Fruit fly (Drosophila melanogaster) whole organism, pupa: ENCODE results near the gene CG33124.

Experiments
- CG10348 ChIP-seq: fragments of 200-800 bp; sonication (Bioruptor generic); IDR thresholded peaks from 2 replicates; pipeline ENCODE4 v1.3.6; 2022; ENCODE audit warnings: missing biosample characterization, missing genetic modification characterization
- CG12605 ChIP-seq: fragments of 200-800 bp; sonication (Bioruptor generic); IDR thresholded peaks from 2 replicates; pipeline ENCODE4 v1.3.6; 2022; ENCODE audit warnings: missing biosample characterization, missing genetic modification characterization
- CG13204 ChIP-seq: fragments of 200-800 bp; sonication (Bioruptor generic); optimal IDR thresholded peaks from 2 replicates; lab custom pipeline; 2018; ENCODE audit warnings: missing biosample characterization, mild to moderate bottlenecking, missing genetic modification characterization, moderate library complexity
- CG14655 ChIP-seq: fragments of 200-800 bp; sonication (Bioruptor generic); optimal IDR thresholded peaks from 3 replicates; lab custom pipeline; 2017; ENCODE audit warnings: mild to moderate bottlenecking, missing biosample characterization, missing genetic modification reagents, missing genetic modification characterization
- CG15710 ChIP-seq: fragments of 200-800 bp; sonication (Bioruptor generic); optimal IDR thresholded peaks from 2 replicates; lab custom pipeline; 2018; ENCODE audit warnings: missing biosample characterization, mild to moderate bottlenecking, missing genetic modification characterization, moderate library complexity
- CG17806 ChIP-seq: fragments of 200-800 bp; sonication (Bioruptor generic); optimal IDR thresholded peaks from 2 replicates; lab custom pipeline; 2018; ENCODE audit warnings: missing biosample characterization, mild to moderate bottlenecking, missing genetic modification characterization, moderate library complexity
- CG32121 ChIP-seq: fragments of 200-800 bp; sonication (Bioruptor generic); IDR thresholded peaks from 2 replicates; pipeline ENCODE4 v1.3.6; 2022; ENCODE audit warnings: missing biosample characterization, missing genetic modification characterization
- CG34367 ChIP-seq: fragments of 200-800 bp; sonication (Bioruptor generic); optimal IDR thresholded peaks from 2 replicates; lab custom pipeline; 2018; ENCODE audit warnings: missing biosample characterization, mild to moderate bottlenecking, missing genetic modification characterization
- CG4496 ChIP-seq: fragments of 200-800 bp; sonication (Bioruptor generic); IDR thresholded peaks from 3 replicates; pipeline ENCODE4 v1.3.6; 2022; ENCODE audit warnings: missing biosample characterization, missing genetic modification characterization
- CG8159 ChIP-seq: fragments of 200-800 bp; sonication (Bioruptor generic); optimal IDR thresholded peaks from 3 replicates; lab custom pipeline; 2018; ENCODE audit warnings: missing biosample characterization, mild to moderate bottlenecking, missing genetic modification characterization, moderate library complexity
- CG8301 ChIP-seq: fragments of 200-800 bp; sonication (Bioruptor generic); optimal IDR thresholded peaks from 2 replicates; lab custom pipeline; 2018; ENCODE audit warnings: missing biosample characterization, mild to moderate bottlenecking, missing genetic modification characterization
- CG9948 ChIP-seq: fragments of 200-800 bp; sonication (Bioruptor generic); optimal IDR thresholded peaks from 2 replicates; lab custom pipeline; 2018; ENCODE audit warnings: missing biosample characterization, mild to moderate bottlenecking, missing genetic modification characterization, moderate library complexity
- D1 ChIP-seq: fragments of 200-800 bp; sonication (Bioruptor generic); optimal IDR thresholded peaks from 2 replicates; lab custom pipeline; 2018; ENCODE audit warnings: missing biosample characterization, mild to moderate bottlenecking, missing genetic modification characterization, moderate library complexity
- EcR ChIP-seq: fragments of 200-800 bp; sonication (Bioruptor generic); optimal IDR thresholded peaks from 3 replicates; lab custom pipeline; 2019; ENCODE audit warnings: missing biosample characterization, missing genetic modification characterization, mild to moderate bottlenecking, moderate library complexity, missing genetic modification reagents
- Ets98B ChIP-seq: fragments of 200-800 bp; sonication (Bioruptor generic); IDR thresholded peaks from 2 replicates; pipeline ENCODE4 v1.3.6; 2022; ENCODE audit warnings: missing biosample characterization, missing genetic modification characterization
- Pif1A ChIP-seq: fragments of 200-800 bp; sonication (Bioruptor generic); optimal IDR thresholded peaks from 3 replicates; lab custom pipeline; 2016; ENCODE audit warnings: missing biosample characterization, missing genetic modification characterization
- Pif1B ChIP-seq: fragments of 200-800 bp; sonication (Bioruptor generic); optimal IDR thresholded peaks from 3 replicates; lab custom pipeline; 2016; ENCODE audit warnings: missing biosample characterization, missing genetic modification characterization
- Snoo ChIP-seq: fragments of 200-800 bp; sonication (Bioruptor generic); optimal IDR thresholded peaks from 3 replicates; lab custom pipeline; 2017; ENCODE audit warnings: missing biosample characterization, mild to moderate bottlenecking, missing genetic modification characterization, inconsistent platforms
- fd96Ca ChIP-seq: fragments of 200-800 bp; sonication (Bioruptor generic); IDR thresholded peaks from 3 replicates; pipeline ENCODE4 v1.3.6; 2022; ENCODE audit warnings: missing biosample characterization, missing genetic modification characterization
- gl ChIP-seq: fragments of 200-800 bp; sonication (Bioruptor generic); optimal IDR thresholded peaks from 2 replicates; lab custom pipeline; 2018; ENCODE audit warnings: missing biosample characterization, mild to moderate bottlenecking, missing genetic modification characterization
- rn ChIP-seq: fragments of 200-800 bp; sonication (Bioruptor generic); IDR thresholded peaks from 2 replicates; pipeline ENCODE4 v1.3.6; 2022; ENCODE audit warnings: missing biosample characterization, missing genetic modification characterization

CG33124 gene

dm6 chr2L:2242783-2243182, 33.9 kb upstream of the CG33124 start:
- TF ChIP-seq CG13204 (GFP tag; lab: Kevin White, UChicago) (no peak), fd96Ca (no peak), Snoo (tag; lab: Kevin White, UChicago) (no peak), Pif1A (GFP tag; lab: Kevin White, UChicago) (no peak), CG10348 (GFP tag; lab: Robert Waterston, UW) (no peak), Pif1B (GFP tag; lab: Kevin White, UChicago) (no peak), D1 (no peak), CG32121 (GFP tag; lab: Robert Waterston, UW) (no peak), CG34367 (no peak), CG8301 (tag; lab: Kevin White, UChicago) (no peak), rn (no peak), CG8159 (no peak)
- TF ChIP-seq, all 21 proteins: peak for 0

DNA sequence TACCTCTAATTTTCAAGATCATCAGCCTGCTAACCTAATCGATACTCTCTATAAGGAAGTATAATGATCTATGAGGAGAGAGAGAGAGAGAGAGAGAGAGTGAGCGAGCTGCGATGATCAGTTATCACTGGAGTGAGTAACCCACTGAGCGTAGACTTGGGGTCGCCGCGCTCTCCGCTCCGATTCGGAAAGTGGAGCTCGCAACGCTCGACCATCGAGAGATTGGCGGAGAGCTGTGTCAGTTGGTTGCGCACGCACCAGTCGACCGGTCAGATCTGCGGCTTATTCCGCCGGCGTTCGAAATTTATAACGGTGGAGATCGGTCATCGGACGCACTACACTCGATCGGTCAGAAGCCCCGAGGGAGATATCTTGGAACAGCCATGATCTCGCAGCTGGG, 33.2 kb upstream of the CG33124 start, which contains the start of gene CG4267:
Gene CG4267 (plus strand): TSS at position 240 of the 400 bp plus-strand sequence.
- TF ChIP-seq Ets98B (GFP tag; lab: Robert Waterston, UW) (peak; percentile 20; the same call in 1 of the 2 replicates), CG32121 (GFP tag; lab: Robert Waterston, UW) (0 out of 2 replicates have a peak, but pooled peaks have one; percentile 12), rn (no peak), Snoo (tag; lab: Kevin White, UChicago) (no peak), CG17806 (no peak), CG12605 (GFP tag; lab: Robert Waterston, UW) (no peak), CG15710 (tag; lab: Kevin White, UChicago) (no peak), CG8159 (no peak), CG13204 (GFP tag; lab: Kevin White, UChicago) (no peak), gl (tag; lab: Kevin White, UChicago) (no peak), CG10348 (GFP tag; lab: Robert Waterston, UW) (0 out of 2 replicates have a peak, but pooled peaks have one; percentile 23), Pif1B (GFP tag; lab: Kevin White, UChicago) (no peak), D1 (no peak), CG8301 (tag; lab: Kevin White, UChicago) (no peak), fd96Ca (peak; percentile 52; the same call in 1 of the 3 replicates), CG9948 (no peak), CG14655 (GFP tag; lab: Kevin White, UChicago) (no peak), CG4496 (GFP tag; lab: Robert Waterston, UW) (peak; percentile 67), CG34367 (no peak), Pif1A (GFP tag; lab: Kevin White, UChicago) (no peak), EcR (peak; percentile 74)
- TF ChIP-seq, all 21 proteins: peak for 6

- TF ChIP-seq CG15710 (tag; lab: Kevin White, UChicago) (no peak), CG14655 (GFP tag; lab: Kevin White, UChicago) (no peak), rn (no peak), D1 (no peak), EcR (no peak), CG8301 (tag; lab: Kevin White, UChicago) (no peak), Pif1A (GFP tag; lab: Kevin White, UChicago) (no peak), CG9948 (no peak), CG10348 (GFP tag; lab: Robert Waterston, UW) (no peak), Snoo (tag; lab: Kevin White, UChicago) (no peak), CG8159 (no peak), CG34367 (no peak), CG4496 (GFP tag; lab: Robert Waterston, UW) (no peak), fd96Ca (no peak), gl (tag; lab: Kevin White, UChicago) (no peak), CG32121 (GFP tag; lab: Robert Waterston, UW) (no peak), Pif1B (GFP tag; lab: Kevin White, UChicago) (no peak), CG12605 (GFP tag; lab: Robert Waterston, UW) (no peak), CG17806 (no peak)
- TF ChIP-seq, all 21 proteins: peak for 0
These were observed 31.6 kb upstream of the CG33124 start, which contains the start of gene Tengl1 for dm6 chr2L:2240493-2240892. Gene Tengl1, minus strand, starts transcription at chr2L:2240593.

- TF ChIP-seq Pif1B (GFP tag; lab: Kevin White, UChicago) = no peak
- TF ChIP-seq CG34367 = no peak
- no peak for TF ChIP-seq CG15710 (tag; lab: Kevin White, UChicago)
- TF ChIP-seq Ets98B (GFP tag; lab: Robert Waterston, UW) = no peak
- TF ChIP-seq rn = no peak
- no peak for TF ChIP-seq D1
- no peak for TF ChIP-seq CG4496 (GFP tag; lab: Robert Waterston, UW)
These were observed 30.4 kb upstream of the CG33124 start, which contains the start of gene Tengl2 for dm6 chr2L:2239284-2239683. Gene Tengl2, minus strand, starts transcription at chr2L:2239384.

DNA sequence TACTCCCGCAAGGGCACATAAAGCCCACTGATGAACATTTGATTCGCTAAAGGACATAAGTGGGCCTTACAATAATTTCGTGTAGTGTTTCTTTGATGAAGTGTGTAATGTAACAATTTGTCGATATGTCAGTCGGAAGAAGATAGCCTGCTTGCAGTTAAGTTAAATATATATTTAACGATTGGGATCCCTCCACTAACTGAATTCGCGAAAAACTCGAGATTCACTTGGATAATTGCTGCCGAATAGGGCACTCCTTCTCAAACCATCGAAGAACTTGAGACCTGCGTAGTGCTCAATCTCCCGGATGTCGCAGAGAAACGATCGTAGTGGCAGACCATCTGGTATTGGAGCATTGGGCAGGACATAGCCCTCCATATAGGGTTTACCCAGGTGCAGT, 29.2 kb upstream of the CG33124 start, which contains the start of gene Tengl3:
Gene Tengl3 (minus strand): TSS at position 101 of the 400 bp plus-strand sequence.
- TF ChIP-seq CG9948 (no peak), Snoo (tag; lab: Kevin White, UChicago) (no peak), rn (no peak), D1 (no peak), CG10348 (GFP tag; lab: Robert Waterston, UW) (no peak), CG14655 (GFP tag; lab: Kevin White, UChicago) (no peak), EcR (no peak), CG4496 (GFP tag; lab: Robert Waterston, UW) (no peak), Ets98B (GFP tag; lab: Robert Waterston, UW) (no peak), CG15710 (tag; lab: Kevin White, UChicago) (no peak), CG8159 (no peak), Pif1A (GFP tag; lab: Kevin White, UChicago) (no peak), fd96Ca (no peak), CG17806 (no peak), CG34367 (no peak), CG32121 (GFP tag; lab: Robert Waterston, UW) (no peak), CG13204 (GFP tag; lab: Kevin White, UChicago) (no peak), gl (tag; lab: Kevin White, UChicago) (no peak), Pif1B (GFP tag; lab: Kevin White, UChicago) (no peak), CG12605 (GFP tag; lab: Robert Waterston, UW) (no peak)
- TF ChIP-seq, all 21 proteins: peak for 0

dm6 chr2L:2236722-2237121, 27.8 kb upstream of the CG33124 start, which contains the start of gene Sec24CD:
Gene Sec24CD, minus strand, starts transcription at chr2L:2236844.
- TF ChIP-seq CG34367 (no peak), EcR (peak; percentile 36)
